Worm (Caenorhabditis elegans) whole organism, mixed stage, embryonic: ENCODE measurements around the gene dnj-25.

Experiments
- ceh-39 ChIP-seq: fragments of 150-350 bp; optimal IDR thresholded peaks from 2 replicates; lab custom pipeline; 2014; ENCODE audit warnings: missing biosample characterization, missing genetic modification characterization
- ces-1 ChIP-seq: fragments of 150-350 bp; optimal IDR thresholded peaks from 2 replicates; lab custom pipeline; 2014; ENCODE audit warnings: missing biosample characterization, missing genetic modification reagents, missing genetic modification characterization
- elt-1 ChIP-seq: sonication (generic microtip); optimal IDR thresholded peaks from 2 replicates; lab custom pipeline; 2017; ENCODE audit warnings: missing genetic modification characterization, mild to moderate bottlenecking, missing compliant biosample characterization, antibody characterized with exemption, moderate library complexity, borderline replicate concordance; ENCODE audit not compliant: insufficient read depth
- nhr-237 ChIP-seq: fragments of 150-350 bp; optimal IDR thresholded peaks from 2 replicates; lab custom pipeline; 2014; ENCODE audit warnings: missing biosample characterization, missing genetic modification characterization
- nhr-76 ChIP-seq: sonication (generic microtip); optimal IDR thresholded peaks from 2 replicates; lab custom pipeline; 2017; ENCODE audit warnings: missing biosample characterization, missing genetic modification characterization
- snpc-4 ChIP-seq: fragments of 150-350 bp; optimal IDR thresholded peaks from 2 replicates; lab custom pipeline; 2014; ENCODE audit warnings: missing biosample characterization, missing genetic modification characterization
- sptf-1 ChIP-seq: sonication (generic microtip); optimal IDR thresholded peaks from 2 replicates; lab custom pipeline; 2017; ENCODE audit warnings: mild to moderate bottlenecking, missing genetic modification characterization, moderate library complexity, missing compliant biosample characterization

- TF ChIP-seq snpc-4 = no peak
- no peak for TF ChIP-seq nhr-237 (tag; lab: Kevin White, UChicago)
- TF ChIP-seq nhr-76 (tag; lab: Kevin White, UChicago) = no peak
- TF ChIP-seq elt-1 (tag; lab: Kevin White, UChicago) = no peak
- no peak for TF ChIP-seq ceh-39 (tag; lab: Kevin White, UChicago)
- TF ChIP-seq sptf-1 (tag; lab: Kevin White, UChicago) = no peak
- no peak for TF ChIP-seq ces-1 (GFP tag; lab: Kevin White, UChicago)
Measured at ce11 chrV:20692903-20693302, 51.2 kb downstream of the dnj-25 start.
